Fruit fly (Drosophila melanogaster): Measurements from ENCODE around the gene CG14074.
A peak's percentile ranks its signal among the peaks of the same experiment; 100 is the strongest.

The CG14074 gene

DNA sequence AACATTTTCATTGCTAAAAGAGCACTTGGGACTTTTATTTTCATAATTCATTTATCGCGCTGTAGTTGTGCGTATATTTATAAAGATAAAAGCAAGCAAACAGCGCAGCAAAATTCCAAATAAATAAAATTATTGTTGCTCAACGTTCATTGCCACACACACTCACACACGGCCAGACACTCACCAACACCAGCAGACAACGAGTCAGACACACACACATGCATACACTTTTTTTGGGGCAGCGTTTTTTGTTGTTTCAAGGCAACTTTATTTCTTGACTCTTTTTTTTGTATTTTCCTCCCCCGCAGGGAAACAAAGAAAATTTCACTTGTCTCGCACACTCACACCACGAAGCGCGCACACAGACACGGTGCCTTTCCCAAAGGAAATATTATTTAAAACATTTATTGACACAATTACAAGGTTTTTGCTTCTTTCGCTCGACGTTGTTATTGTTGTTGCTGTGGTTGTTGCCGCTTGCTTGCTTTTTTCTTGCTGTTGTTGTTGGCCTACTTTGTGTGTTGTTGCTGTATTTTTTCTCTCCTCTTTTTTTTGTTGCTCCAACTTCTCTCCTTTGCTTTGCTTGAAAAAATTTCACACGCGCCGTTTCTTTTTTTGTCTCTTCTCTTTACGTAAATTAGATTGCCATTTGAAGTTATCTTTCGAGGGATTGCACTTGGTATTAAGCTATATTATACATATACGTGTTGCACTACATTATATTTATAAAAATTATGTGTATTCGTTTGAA lies 46.0 kb upstream of the CG14074 start (continued):
- TF ChIP-seq gt (GFP tag; IDR thresholded peaks at IDR 0.05) = no peak
- TF ChIP-seq CG17361 (GFP tag; IDR thresholded peaks at IDR 0.05) = no peak
- TF ChIP-seq danr (GFP tag; IDR thresholded peaks at IDR 0.05) = no peak
- TF ChIP-seq CG12769 (tag; optimal IDR thresholded peaks at IDR 0.05) = peak; percentile 24
- no peak for TF ChIP-seq zen2 (GFP tag; IDR thresholded peaks at IDR 0.05; ENCODE audit: partially characterized antibody)
- TF ChIP-seq maf-S (GFP tag; optimal IDR thresholded peaks at IDR 0.05) = no peak
- TF ChIP-seq sob (GFP tag; IDR thresholded peaks at IDR 0.05) = no peak
- TF ChIP-seq NK7.1 (GFP tag; optimal IDR thresholded peaks at IDR 0.05) = no peak
- TF ChIP-seq Adf1 (GFP tag; IDR thresholded peaks at IDR 0.05) = no peak
- peak; percentile 21 for TF ChIP-seq Hr3 (GFP tag; optimal IDR thresholded peaks at IDR 0.05)
- TF ChIP-seq C15 (GFP tag; IDR thresholded peaks at IDR 0.05) = no peak
- peak; percentile 99 for TF ChIP-seq ftz-f1 (GFP tag; optimal IDR thresholded peaks at IDR 0.05)
- no peak for TF ChIP-seq Tbp (GFP tag; optimal IDR thresholded peaks at IDR 0.05)
- no peak for TF ChIP-seq mam (GFP tag; optimal IDR thresholded peaks at IDR 0.05)
- TF ChIP-seq knrl (GFP tag; IDR thresholded peaks at IDR 0.05; ENCODE audit: partially characterized antibody) = no peak
- no peak for TF ChIP-seq CG18764 (GFP tag; optimal IDR thresholded peaks at IDR 0.05)
- no peak for TF ChIP-seq CG10209 (GFP tag; optimal IDR thresholded peaks at IDR 0.05)
- no peak for TF ChIP-seq bowl (GFP tag; IDR thresholded peaks at IDR 0.05)
- TF ChIP-seq sqz (GFP tag; optimal IDR thresholded peaks at IDR 0.05) = peak; percentile 98
- TF ChIP-seq CG10431 (GFP tag; optimal IDR thresholded peaks at IDR 0.05) = no peak
- no peak for TF ChIP-seq MTF-1 (GFP tag; optimal IDR thresholded peaks at IDR 0.05; ENCODE audit: borderline replicate concordance)
- TF ChIP-seq CkIIα-i1 (GFP tag; IDR thresholded peaks at IDR 0.05) = no peak
- no peak for TF ChIP-seq ap (GFP tag; IDR thresholded peaks at IDR 0.05)
- no peak for TF ChIP-seq Ssrp (tag; optimal IDR thresholded peaks at IDR 0.05)
- no peak for TF ChIP-seq CG14860 (GFP tag; IDR thresholded peaks at IDR 0.05; ENCODE audit: partially characterized antibody)
- TF ChIP-seq CG5953 (GFP tag; IDR thresholded peaks at IDR 0.05) = no peak
- no peak for TF ChIP-seq CG15601 (tag; optimal IDR thresholded peaks at IDR 0.05)
- TF ChIP-seq CG17612 (GFP tag; IDR thresholded peaks at IDR 0.05) = no peak
- TF ChIP-seq sisA (GFP tag; IDR thresholded peaks at IDR 0.05) = no peak
- TF ChIP-seq Atf6 (GFP tag; IDR thresholded peaks at IDR 0.05) = no peak
- no peak for TF ChIP-seq CG9876 (GFP tag; optimal IDR thresholded peaks at IDR 0.05)
- TF ChIP-seq zf30C (GFP tag; optimal IDR thresholded peaks at IDR 0.05) = no peak
- no peak for TF ChIP-seq Max (GFP tag; optimal IDR thresholded peaks at IDR 0.05)
- peak in 1 of 3 experiments; percentile 32 for TF ChIP-seq lola (GFP tag; optimal IDR thresholded peaks at IDR 0.05)
- TF ChIP-seq CG4707 (GFP tag; optimal IDR thresholded peaks at IDR 0.05) = no peak
- TF ChIP-seq da (GFP tag; optimal IDR thresholded peaks at IDR 0.05) = no peak
- no peak for TF ChIP-seq oc (tag; optimal IDR thresholded peaks at IDR 0.05)
- no peak for TF ChIP-seq CG6765 (GFP tag; optimal IDR thresholded peaks at IDR 0.05)
- TF ChIP-seq CG33557 (GFP tag; optimal IDR thresholded peaks at IDR 0.05) = no peak
- no peak for TF ChIP-seq wek (GFP tag; optimal IDR thresholded peaks at IDR 0.05)
- no peak for TF ChIP-seq Sox102F (GFP tag; optimal IDR thresholded peaks at IDR 0.05)
- no peak for TF ChIP-seq row (GFP tag; IDR thresholded peaks at IDR 0.05)
- no peak for TF ChIP-seq CG11504 (tag; optimal IDR thresholded peaks at IDR 0.05)
- no peak for TF ChIP-seq stwl (tag; optimal IDR thresholded peaks at IDR 0.05)
- no peak for TF ChIP-seq Xbp1 (GFP tag; optimal IDR thresholded peaks at IDR 0.05)
- no peak for TF ChIP-seq bab2 (GFP tag; optimal IDR thresholded peaks at IDR 0.05)
- peak; percentile 57 for TF ChIP-seq Jarid2 (GFP tag; optimal IDR thresholded peaks at IDR 0.05)
- TF ChIP-seq psq (GFP tag; optimal IDR thresholded peaks at IDR 0.05) = no peak
- no peak for TF ChIP-seq Xrp1 (GFP tag; IDR thresholded peaks at IDR 0.05)
- TF ChIP-seq sim (GFP tag; IDR thresholded peaks at IDR 0.05) = no peak
